Worm (Caenorhabditis elegans): Measurements from ENCODE around the gene cng-1.
A peak's percentile ranks its signal among the peaks of the same experiment; 100 is the strongest.

cng-1 gene

DNA sequence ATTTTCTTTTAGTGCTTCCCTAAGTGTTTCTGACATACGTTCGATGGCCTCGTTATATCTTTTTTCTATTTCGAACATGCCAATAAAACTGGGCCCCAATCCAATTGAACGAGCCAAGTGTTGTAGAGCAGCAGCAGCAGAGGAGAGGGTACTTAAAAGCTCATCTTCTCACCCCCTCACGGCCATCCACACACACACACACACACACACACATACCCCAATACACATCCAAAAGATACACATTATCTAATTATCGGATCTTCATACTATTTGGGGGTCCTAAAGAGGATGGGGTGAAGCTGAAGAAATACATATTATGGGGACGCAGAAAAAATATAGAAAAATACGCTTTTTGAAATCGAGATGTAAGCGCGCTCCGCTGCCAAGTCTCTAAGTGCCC lies 41.5 kb upstream of the cng-1 start:
- TF ChIP-seq zag-1 (tag; optimal IDR thresholded peaks at IDR 0.05), result no peak
- no peak for TF ChIP-seq ztf-4 (tag; optimal IDR thresholded peaks at IDR 0.05)
- TF ChIP-seq lin-13 (GFP tag; optimal IDR thresholded peaks at IDR 0.05), result no peak
- no peak for TF ChIP-seq lin-39 (tag; optimal IDR thresholded peaks at IDR 0.05)
- TF ChIP-seq crh-2 (tag; optimal IDR thresholded peaks at IDR 0.05), result no peak

DNA sequence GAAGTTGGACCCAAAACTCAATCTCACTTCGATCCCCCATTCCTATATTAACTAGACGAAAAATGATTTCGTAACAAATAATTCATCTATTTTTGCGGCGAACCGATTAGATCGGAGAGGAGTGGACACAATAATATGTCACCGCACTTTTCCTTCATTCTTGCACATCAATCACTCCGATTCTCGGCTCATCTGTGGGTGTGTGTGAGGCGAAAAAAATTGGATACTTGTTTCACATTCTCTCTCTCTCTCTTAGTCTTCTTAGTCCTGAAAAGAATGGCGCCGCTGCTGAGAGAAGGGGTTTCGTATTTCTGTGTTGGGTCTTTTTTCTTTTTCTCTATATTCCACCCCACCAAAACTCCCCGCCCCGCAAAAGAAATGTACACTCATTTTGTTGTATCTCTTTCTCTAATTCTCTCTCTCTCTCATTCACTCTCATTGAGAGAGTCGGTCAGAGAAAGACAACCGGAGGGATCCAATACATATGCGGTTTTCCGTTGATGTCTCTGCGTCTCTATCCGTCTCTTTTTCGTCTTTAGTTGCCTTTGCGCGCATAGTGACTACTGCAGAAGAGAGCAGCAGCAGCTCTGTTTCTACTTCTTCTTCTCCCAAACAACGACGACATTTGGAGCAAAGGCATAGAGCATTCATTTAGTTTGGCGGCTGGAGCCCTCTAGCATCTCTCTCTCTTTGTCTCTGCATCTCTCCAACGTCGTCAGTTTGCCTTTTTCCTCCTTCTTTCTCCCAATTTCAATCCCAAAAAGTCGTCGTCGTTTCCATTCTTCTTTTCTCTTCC lies 39.9 kb upstream of the cng-1 start, which contains the start of gene unc-76:
Gene unc-76, plus strand, starts transcription at position 746 of the 796 bp plus-strand sequence.
- TF ChIP-seq nhr-11 (tag; optimal IDR thresholded peaks at IDR 0.05), result no peak
- no peak for TF ChIP-seq mbf-1 (tag; optimal IDR thresholded peaks at IDR 0.05)
- peak in 1 of 2 experiments; percentile 73 for TF ChIP-seq mdl-1 (tag; optimal IDR thresholded peaks at IDR 0.05)
- peak; percentile 40 for TF ChIP-seq ztf-4 (tag; optimal IDR thresholded peaks at IDR 0.05)
- no peak for TF ChIP-seq blmp-1 (tag; optimal IDR thresholded peaks at IDR 0.05; ENCODE audit: insufficient read depth)
- TF ChIP-seq unc-55 (GFP tag; optimal IDR thresholded peaks at IDR 0.05), result peak; percentile 58
- peak; percentile 86 for TF ChIP-seq mab-5 (tag; optimal IDR thresholded peaks at IDR 0.05)
- no peak for TF ChIP-seq ama-1 (optimal IDR thresholded peaks at IDR 0.05)
- no peak for TF ChIP-seq ZK546.5 (tag; optimal IDR thresholded peaks at IDR 0.05)
- TF ChIP-seq sma-9 (GFP tag; optimal IDR thresholded peaks at IDR 0.05), result peak; percentile 84
- TF ChIP-seq sma-9 (tag; optimal IDR thresholded peaks at IDR 0.05), result no peak
- TF ChIP-seq nhr-129 (tag; optimal IDR thresholded peaks at IDR 0.05), result peak; percentile 92
- peak; percentile 96 for TF ChIP-seq C34F6.9 (tag; optimal IDR thresholded peaks at IDR 0.05)
- TF ChIP-seq F13H6.1 (tag; optimal IDR thresholded peaks at IDR 0.05), result peak; percentile 94
- peak; percentile 33 for TF ChIP-seq sma-3 (GFP tag; optimal IDR thresholded peaks at IDR 0.05)
- TF ChIP-seq aly-2 (tag; optimal IDR thresholded peaks at IDR 0.05), result no peak
- TF ChIP-seq fos-1 (tag; optimal IDR thresholded peaks at IDR 0.05), result peak; percentile 68
- peak; percentile 79 for TF ChIP-seq zag-1 (tag; optimal IDR thresholded peaks at IDR 0.05)
- peak; percentile 6 for TF ChIP-seq unc-62 (GFP tag; optimal IDR thresholded peaks at IDR 0.05)
- peak; percentile 28 for TF ChIP-seq unc-39 (tag; optimal IDR thresholded peaks at IDR 0.05)
- TF ChIP-seq nhr-12 (tag; optimal IDR thresholded peaks at IDR 0.05), result no peak
- TF ChIP-seq Y55F3AM.14 (GFP tag; optimal IDR thresholded peaks at IDR 0.05), result peak; percentile 77
- TF ChIP-seq sem-4 (tag; optimal IDR thresholded peaks at IDR 0.05), result peak; percentile 25
- peak; percentile 83 for TF ChIP-seq egl-27 (tag; optimal IDR thresholded peaks at IDR 0.05)
- peak; percentile 42 for TF ChIP-seq nhr-25 (tag; optimal IDR thresholded peaks at IDR 0.05)
- peak; percentile 88 for TF ChIP-seq crh-2 (tag; optimal IDR thresholded peaks at IDR 0.05)
- TF ChIP-seq lin-39 (tag; optimal IDR thresholded peaks at IDR 0.05), result peak; percentile 47
- peak; percentile 75 for TF ChIP-seq lin-13 (GFP tag; optimal IDR thresholded peaks at IDR 0.05)
- peak; percentile 50 to 87 for TF ChIP-seq lsy-2 (tag; optimal IDR thresholded peaks at IDR 0.05)
- TF ChIP-seq nhr-21 (tag; optimal IDR thresholded peaks at IDR 0.05), result peak; percentile 45
- peak; percentile 13 for TF ChIP-seq R02D3.7 (tag; optimal IDR thresholded peaks at IDR 0.05)

ce11 chrV:15069435-15069985 lies 38.2 kb upstream of the cng-1 start:
- TF ChIP-seq lsy-2 (tag; optimal IDR thresholded peaks at IDR 0.05) (peak in 1 of 2 experiments; percentile 70), crh-2 (tag; optimal IDR thresholded peaks at IDR 0.05) (no peak), peb-1 (tag; optimal IDR thresholded peaks at IDR 0.05) (no peak)

- TF ChIP-seq nhr-21 (tag; optimal IDR thresholded peaks at IDR 0.05) (no peak), mbf-1 (tag; optimal IDR thresholded peaks at IDR 0.05) (no peak), ztf-4 (tag; optimal IDR thresholded peaks at IDR 0.05) (no peak), fos-1 (tag; optimal IDR thresholded peaks at IDR 0.05) (no peak), elt-3 (tag; optimal IDR thresholded peaks at IDR 0.05) (no peak), sma-9 (GFP tag; optimal IDR thresholded peaks at IDR 0.05) (no peak), sma-9 (tag; optimal IDR thresholded peaks at IDR 0.05) (no peak)
These were observed 37.1 kb upstream of the cng-1 start, which contains the start of gene dnj-3 for ce11 chrV:15068378-15068777. TSS of gene dnj-3 (plus strand) at chrV:15068678.

- TF ChIP-seq nhr-6 (tag; optimal IDR thresholded peaks at IDR 0.05) (no peak), snpc-4 (tag; optimal IDR thresholded peaks at IDR 0.05) (no peak), unc-62 (GFP tag; optimal IDR thresholded peaks at IDR 0.05) (no peak), nhr-10 (tag; optimal IDR thresholded peaks at IDR 0.05) (no peak), sem-4 (tag; optimal IDR thresholded peaks at IDR 0.05) (no peak), mbf-1 (tag; optimal IDR thresholded peaks at IDR 0.05) (no peak), alr-1 (tag; optimal IDR thresholded peaks at IDR 0.05) (no peak), ztf-4 (tag; optimal IDR thresholded peaks at IDR 0.05) (no peak), nhr-237 (tag; optimal IDR thresholded peaks at IDR 0.05) (no peak), nhr-11 (tag; optimal IDR thresholded peaks at IDR 0.05) (no peak), aly-2 (tag; optimal IDR thresholded peaks at IDR 0.05) (no peak), nhr-21 (tag; optimal IDR thresholded peaks at IDR 0.05) (no peak), ZK546.5 (tag; optimal IDR thresholded peaks at IDR 0.05) (no peak), nhr-25 (tag; optimal IDR thresholded peaks at IDR 0.05) (no peak)
These were observed 35.9 kb upstream of the cng-1 start, which contains the start of gene C25D7.10 for ce11 chrV:15067165-15067564. TSS of gene C25D7.10 (plus strand) at chrV:15067465.
